Fruit fly (Drosophila melanogaster): ENCODE results near the gene CG12204.

DNA sequence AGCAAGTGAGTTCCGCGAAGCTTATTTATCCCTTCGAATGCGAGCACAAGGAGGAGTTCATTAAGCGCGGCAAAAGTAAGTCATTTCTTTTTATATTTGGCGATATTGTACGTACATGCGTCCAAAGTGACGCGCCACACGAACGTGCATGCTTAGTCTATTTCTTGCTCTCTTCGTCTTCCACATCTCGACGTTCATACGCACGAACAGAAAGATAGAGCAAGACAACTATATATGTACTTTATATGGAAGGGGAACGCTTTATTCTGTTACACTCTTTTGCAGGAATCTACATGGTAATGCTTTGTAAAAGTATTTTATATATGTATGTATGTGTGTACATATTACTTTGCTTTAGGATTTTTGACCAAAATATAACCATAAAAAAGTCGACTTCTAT, 16.0 kb upstream of the CG12204 start:
- TF ChIP-seq CG17385 (GFP tag; optimal IDR thresholded peaks at IDR 0.05) (no peak), CHES-1-like (GFP tag; optimal IDR thresholded peaks at IDR 0.05) (no peak), CG4360 (GFP tag; IDR thresholded peaks at IDR 0.05) (no peak), CTCF (GFP tag; optimal IDR thresholded peaks at IDR 0.05) (no peak), Chrac-16 (GFP tag; optimal IDR thresholded peaks at IDR 0.05) (no peak), Mes4 (GFP tag; optimal IDR thresholded peaks at IDR 0.05) (no peak), CG15696 (tag; optimal IDR thresholded peaks at IDR 0.05) (no peak), h (optimal IDR thresholded peaks at IDR 0.05) (no peak), dmrt99B (tag; optimal IDR thresholded peaks at IDR 0.05) (no peak), caup (GFP tag; optimal IDR thresholded peaks at IDR 0.05; ENCODE audit: severe bottlenecking) (no peak), CG32532 (GFP tag; IDR thresholded peaks at IDR 0.05) (no peak), Max (GFP tag; optimal IDR thresholded peaks at IDR 0.05) (no peak), Dfd (GFP tag; optimal IDR thresholded peaks at IDR 0.05) (no peak)

Measured in whole organism, embryonic.